Worm (Caenorhabditis elegans) whole organism, L1 larva: ENCODE data around the gene Y113G7A.22.

ENCODE experiments used
- aly-2 ChIP-seq: fragments of 150-350 bp; optimal IDR thresholded peaks from 2 replicates; lab custom pipeline; 2014; ENCODE audit warnings: missing biosample characterization, missing genetic modification characterization
- dpl-1 ChIP-seq, 3 experiments: fragments of 150-350 bp in 2 of 3; sonication (generic microtip) in 1 of 3; optimal IDR thresholded peaks; 2 replicates each; lab custom pipeline; 2014 to 2017; ENCODE audit warnings: missing biosample characterization in 3 of 3, missing genetic modification characterization in 3 of 3, missing genetic modification reagents in 3 of 3
- egl-27 ChIP-seq, 2 experiments: fragments of 150-350 bp in 1 of 2; sonication (generic microtip); optimal IDR thresholded peaks; 3 replicates each; lab custom pipeline; 2017 to 2018; ENCODE audit warnings: missing biosample characterization in 2 of 2, missing genetic modification characterization in 2 of 2, missing genetic modification reagents in 2 of 2
- ets-5 ChIP-seq: fragments of 200-800 bp; sonication (Bioruptor generic); IDR thresholded peaks from 2 replicates; pipeline ENCODE4 v1.3.6; 2022; ENCODE audit warnings: missing genetic modification characterization, missing compliant biosample characterization
- fos-1 ChIP-seq: fragments of 150-350 bp; optimal IDR thresholded peaks from 2 replicates; lab custom pipeline; 2014; ENCODE audit warnings: missing biosample characterization, missing genetic modification characterization
- grh-1 ChIP-seq: fragments of 200-800 bp; sonication (Bioruptor generic); IDR thresholded peaks from 2 replicates; pipeline ENCODE4 v1.3.6; 2022; ENCODE audit warnings: missing genetic modification reagents, missing genetic modification characterization, missing compliant biosample characterization
- mep-1 ChIP-seq: fragments of 150-350 bp; optimal IDR thresholded peaks from 2 replicates; lab custom pipeline; 2014; ENCODE audit warnings: missing biosample characterization, missing genetic modification characterization
- nhr-11 ChIP-seq: fragments of 150-350 bp; optimal IDR thresholded peaks from 2 replicates; lab custom pipeline; 2014; ENCODE audit warnings: missing biosample characterization, missing genetic modification characterization
- nhr-237 ChIP-seq: fragments of 150-350 bp; optimal IDR thresholded peaks from 2 replicates; lab custom pipeline; 2014; ENCODE audit warnings: missing biosample characterization, missing genetic modification characterization
- snpc-4 ChIP-seq: fragments of 150-350 bp; optimal IDR thresholded peaks from 2 replicates; lab custom pipeline; 2014; ENCODE audit warnings: missing biosample characterization, missing genetic modification characterization
- swsn-7 ChIP-seq: sonication (generic microtip); optimal IDR thresholded peaks from 2 replicates; lab custom pipeline; 2016; ENCODE audit warnings: missing genetic modification characterization, missing compliant biosample characterization
- tlp-1 ChIP-seq: fragments of 150-350 bp; optimal IDR thresholded peaks from 2 replicates; lab custom pipeline; 2014; ENCODE audit warnings: missing biosample characterization, missing genetic modification characterization
- unc-62 ChIP-seq: fragments of 150-350 bp; optimal IDR thresholded peaks from 2 replicates; lab custom pipeline; 2014; ENCODE audit warnings: missing biosample characterization, missing genetic modification reagents, missing genetic modification characterization
- unc-98 ChIP-seq: fragments of 200-800 bp; sonication (Bioruptor generic); IDR thresholded peaks from 2 replicates; pipeline ENCODE4 v1.3.6; 2022; ENCODE audit warnings: missing genetic modification characterization, missing compliant biosample characterization

ce11 chrV:20147662-20148245 lies 12.6 kb upstream of the Y113G7A.22 start, which contains the start of gene Y113G7A.13:
- no peak for TF ChIP-seq grh-1
- no peak for TF ChIP-seq nhr-237
- no peak for TF ChIP-seq unc-98 (GFP tag; lab: Robert Waterston, UW)
- TF ChIP-seq egl-27 (tag; optimal IDR thresholded peaks at IDR 0.05; lab: Kevin White, UChicago), result no peak
- TF ChIP-seq snpc-4, result no peak
- TF ChIP-seq ets-5, result no peak
- TF ChIP-seq aly-2 (tag; lab: Kevin White, UChicago), result no peak
- no peak for TF ChIP-seq swsn-7 (tag; lab: Kevin White, UChicago)
- no peak for TF ChIP-seq nhr-11 (tag; lab: Kevin White, UChicago)
- no peak for TF ChIP-seq dpl-1 (GFP tag; optimal IDR thresholded peaks at IDR 0.05; lab: Kevin White, UChicago)
- no peak for TF ChIP-seq unc-62 (GFP tag; lab: Kevin White, UChicago)
- TF ChIP-seq fos-1, result no peak
- TF ChIP-seq tlp-1, result no peak
- no peak for TF ChIP-seq mep-1 (tag; lab: Kevin White, UChicago)
